Worm (Caenorhabditis elegans): ENCODE measurements around the gene Y51H4A.6.

DNA sequence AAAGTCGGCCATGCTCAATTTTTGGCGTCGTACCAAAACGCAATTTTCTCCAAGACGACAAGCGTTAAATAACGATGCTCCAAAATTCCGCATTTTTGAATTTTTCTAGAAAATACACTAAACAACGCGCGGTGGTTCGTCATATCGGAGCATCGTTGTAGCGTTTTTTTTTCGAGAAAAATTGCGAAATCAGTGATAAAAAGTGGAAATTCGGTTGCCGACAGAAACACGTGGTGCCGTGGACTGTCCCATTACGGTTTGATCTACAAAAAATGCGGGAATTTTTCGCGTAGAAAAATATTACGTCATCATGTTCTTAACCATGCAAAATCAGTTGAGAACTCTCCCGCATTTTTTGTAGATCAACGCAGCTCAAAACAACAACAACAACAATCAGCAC, 40.5 kb upstream of the Y51H4A.6 start:
- TF ChIP-seq flt-1 (GFP tag; IDR thresholded peaks at IDR 0.05): no peak
- no peak for TF ChIP-seq ceh-36 (tag; optimal IDR thresholded peaks at IDR 0.05)
- TF ChIP-seq ama-1 (optimal IDR thresholded peaks at IDR 0.05): no peak
- no peak for TF ChIP-seq tbx-11 (GFP tag; IDR thresholded peaks at IDR 0.05)
